Comparison of ENCODE assay signal across 3 worm cellular contexts in genomic region chrX:7550452-7550851, ce11.
TF ChIP-seq lines count a peak whose summit lies in the region.

No protein-coding gene starts in this region.

TF ChIP-seq in whole organism, L1 larva, 84 proteins besides CTCF, POLR2A, EP300 and RAD21:
- TF ChIP-seq nhr-85 (tag; lab: Kevin White, UChicago) (peak; percentile 28), blmp-1 (tag; optimal IDR thresholded peaks at IDR 0.05; lab: Kevin White, UChicago) (peak; percentile 63), efl-1 (optimal IDR thresholded peaks at IDR 0.05; lab: Kevin White, UChicago) (no peak), efl-1 (GFP tag; optimal IDR thresholded peaks at IDR 0.05 in 1 of 2; lab: Kevin White, UChicago) (peak in 1 of 2 experiments; percentile 90), nhr-237 (tag; optimal IDR thresholded peaks at IDR 0.05; lab: Kevin White, UChicago) (no peak), elt-3 (tag; optimal IDR thresholded peaks at IDR 0.05; lab: Kevin White, UChicago) (peak in 1 of 6 experiments; percentile 51)
TF ChIP-seq in whole organism, L1 larva: peak in this region for 4.

TF ChIP-seq in whole organism, L3 larva, 47 proteins besides CTCF, POLR2A, EP300 and RAD21:
- TF ChIP-seq nhr-43 (tag; optimal IDR thresholded peaks at IDR 0.05; lab: Kevin White, UChicago; ENCODE audit: poor library complexity, severe bottlenecking) (peak; percentile 42), nhr-25 (tag; optimal IDR thresholded peaks at IDR 0.05; lab: Kevin White, UChicago) (peak; percentile 15), lin-15B (tag; optimal IDR thresholded peaks at IDR 0.05; lab: Kevin White, UChicago) (no peak), ama-1 (optimal IDR thresholded peaks at IDR 0.05; lab: Kevin White, UChicago) (no peak)

TF ChIP-seq in whole organism, L4 larva, 104 proteins besides CTCF, POLR2A, EP300 and RAD21:
- no peak for TF ChIP-seq mdt-29 (GFP tag; IDR thresholded peaks at IDR 0.05; lab: Robert Waterston, UW)
- TF ChIP-seq mxl-3 (GFP tag; optimal IDR thresholded peaks at IDR 0.05; lab: Kevin White, UChicago) = peak; percentile 3
TF ChIP-seq in whole organism, L4 larva: peak in this region for 1.
